Worm (Caenorhabditis elegans) whole organism, midembryonic: ENCODE measurements around the gene str-44.

Experiments
- T22C8.4 ChIP-seq: fragments of 200-800 bp; sonication (Bioruptor generic); IDR thresholded peaks from 2 replicates; pipeline ENCODE4 v1.3.6; 2022; ENCODE audit warnings: missing genetic modification characterization, missing compliant biosample characterization
- cog-1 ChIP-seq: sonication (generic microtip); optimal IDR thresholded peaks from 2 replicates; lab custom pipeline; 2016; ENCODE audit warnings: missing genetic modification characterization, missing compliant biosample characterization
- flt-1 ChIP-seq: fragments of 200-800 bp; sonication (Bioruptor generic); IDR thresholded peaks from 2 replicates; pipeline ENCODE4 v1.3.6; 2022; ENCODE audit warnings: missing genetic modification characterization, missing compliant biosample characterization
- ref-1 ChIP-seq: fragments of 200-800 bp; sonication (Bioruptor generic); conservative IDR thresholded peaks from 2 replicates; pipeline ENCODE4 v1.3.6; 2022; ENCODE audit warnings: missing genetic modification reagents, missing genetic modification characterization, missing compliant biosample characterization
- tab-1 ChIP-seq: fragments of 200-800 bp; sonication (Bioruptor generic); IDR thresholded peaks from 2 replicates; pipeline ENCODE4 v1.3.6; 2022; ENCODE audit warnings: missing genetic modification characterization, missing compliant biosample characterization
- ztf-23 ChIP-seq: fragments of 200-800 bp; sonication (Bioruptor generic); IDR thresholded peaks from 2 replicates; pipeline ENCODE4 v1.3.6; 2022; ENCODE audit warnings: missing genetic modification reagents, missing genetic modification characterization, missing compliant biosample characterization

- TF ChIP-seq flt-1 (GFP tag; lab: Robert Waterston, UW): no peak
- no peak for TF ChIP-seq tab-1
- TF ChIP-seq ztf-23: no peak
- no peak for TF ChIP-seq T22C8.4
- TF ChIP-seq ref-1 (GFP tag; lab: Robert Waterston, UW): no peak
- no peak for TF ChIP-seq cog-1 (tag; lab: Kevin White, UChicago)
Observed at ce11 chrIV:7139143-7139542, 37.8 kb upstream of the str-44 start.
